Worm (Caenorhabditis elegans): Measurements from ENCODE around the gene zmp-6.

zmp-6 gene

ce11 chrIII:7198838-7199237, 48.8 kb downstream of the zmp-6 start, which contains the start of gene pfd-5:
pfd-5 (minus strand) TSS chrIII:7198884.
- TF ChIP-seq hlh-30 (tag; optimal IDR thresholded peaks at IDR 0.05; ENCODE audit: insufficient read depth) (peak; percentile 36), mes-2 (tag; optimal IDR thresholded peaks at IDR 0.05; ENCODE audit: poor library complexity, severe bottlenecking) (peak; percentile 98), unc-130 (GFP tag; optimal IDR thresholded peaks at IDR 0.05) (peak; percentile 57), hif-1 (tag; optimal IDR thresholded peaks at IDR 0.05) (peak in 1 of 2 experiments; percentile 88), pha-4 (GFP tag; IDR thresholded peaks at IDR 0.05) (no peak), pha-4 (tag; optimal IDR thresholded peaks at IDR 0.05) (no peak), ceh-44 (GFP tag; IDR thresholded peaks at IDR 0.05) (0 out of 2 replicates have a peak, but pooled peaks have one; percentile 26), tra-1 (GFP tag; IDR thresholded peaks at IDR 0.05) (no peak), daf-16 (GFP tag; optimal IDR thresholded peaks at IDR 0.05) (no peak), daf-16 (tag; optimal IDR thresholded peaks at IDR 0.05) (peak; percentile 15), dve-1 (tag; optimal IDR thresholded peaks at IDR 0.05; ENCODE audit: insufficient read depth) (peak; percentile 22), R02D3.7 (tag; optimal IDR thresholded peaks at IDR 0.05) (no peak), mep-1 (tag; optimal IDR thresholded peaks at IDR 0.05) (peak; percentile 41), lin-38 (GFP tag; IDR thresholded peaks at IDR 0.05) (peak; percentile 53), dpl-1 (GFP tag; optimal IDR thresholded peaks at IDR 0.05) (peak; percentile 92), lsy-2 (tag; optimal IDR thresholded peaks at IDR 0.05) (peak in 1 of 2 experiments; percentile 84)

- TF ChIP-seq F37D6.2 (tag; optimal IDR thresholded peaks at IDR 0.05) (no peak), nhr-102 (tag; optimal IDR thresholded peaks at IDR 0.05) (no peak), aha-1 (tag) (peak; percentile 31), ceh-20 (GFP tag; IDR thresholded peaks at IDR 0.05) (no peak)
Measured at ce11 chrIII:7197973-7198372, 49.7 kb downstream of the zmp-6 start, which contains the start of gene exos-9. exos-9 (minus strand) TSS chrIII:7198073.
